Worm (Caenorhabditis elegans): Measurements from ENCODE around the gene fbxa-167.

The fbxa-167 gene

DNA sequence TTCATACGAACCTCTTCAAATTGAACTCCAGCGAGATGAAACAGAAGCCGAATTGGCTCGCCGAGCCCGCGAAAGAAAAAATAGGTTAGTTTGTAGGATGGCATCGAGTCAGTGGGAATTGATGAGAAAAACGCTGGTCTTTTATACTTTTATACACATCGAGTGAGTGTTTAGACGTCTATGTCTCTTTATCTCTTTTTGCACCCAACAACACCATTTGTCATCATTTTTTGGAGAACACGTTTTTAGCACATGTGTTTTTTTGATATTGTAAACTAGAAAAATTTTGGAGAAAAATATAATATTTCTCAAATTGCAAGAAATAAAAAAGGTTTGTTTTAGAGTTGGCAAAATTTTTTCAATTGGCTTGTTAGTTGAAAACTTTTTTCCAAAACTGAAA lies 17.0 kb upstream of the fbxa-167 start, which contains the start of gene gst-16:
Gene gst-16, minus strand, starts transcription at position 111 of the 400 bp plus-strand sequence.
- TF ChIP-seq T20F7.1 (GFP tag; optimal IDR thresholded peaks at IDR 0.05) (no peak), aha-1 (tag) (peak; percentile 39), F26F4.8 (GFP tag; conservative IDR thresholded peaks at IDR 0.05) (no peak), F37D6.2 (tag; optimal IDR thresholded peaks at IDR 0.05) (no peak), nhr-48 (tag; optimal IDR thresholded peaks at IDR 0.05) (peak; percentile 16), F10B5.3 (tag; optimal IDR thresholded peaks at IDR 0.05) (no peak), hif-1 (tag; optimal IDR thresholded peaks at IDR 0.05) (no peak), F49E8.2 (tag; optimal IDR thresholded peaks at IDR 0.05; ENCODE audit: borderline replicate concordance) (no peak), duxl-1 (tag; optimal IDR thresholded peaks at IDR 0.05; ENCODE audit: poor library complexity) (no peak), nhr-41 (GFP tag; IDR thresholded peaks at IDR 0.05) (no peak), daf-16 (GFP tag; optimal IDR thresholded peaks at IDR 0.05) (no peak), daf-16 (tag; optimal IDR thresholded peaks at IDR 0.05) (peak; percentile 26), D1046.2 (GFP tag; IDR thresholded peaks at IDR 0.05) (no peak)

ce11 chrII:13627001-13627400 lies 14.3 kb upstream of the fbxa-167 start, which contains the start of gene gst-19:
Gene gst-19 (minus strand): TSS chrII:13627145.
- TF ChIP-seq aha-1 (tag) (peak; percentile 71), dpl-1 (GFP tag; optimal IDR thresholded peaks at IDR 0.05) (no peak), hif-1 (tag; optimal IDR thresholded peaks at IDR 0.05) (peak; percentile 78 to 93), dve-1 (tag; optimal IDR thresholded peaks at IDR 0.05; ENCODE audit: insufficient read depth) (no peak), nhr-28 (tag; optimal IDR thresholded peaks at IDR 0.05) (peak; percentile 27), zfp-3 (GFP tag; conservative IDR thresholded peaks at IDR 0.05) (no peak)

DNA sequence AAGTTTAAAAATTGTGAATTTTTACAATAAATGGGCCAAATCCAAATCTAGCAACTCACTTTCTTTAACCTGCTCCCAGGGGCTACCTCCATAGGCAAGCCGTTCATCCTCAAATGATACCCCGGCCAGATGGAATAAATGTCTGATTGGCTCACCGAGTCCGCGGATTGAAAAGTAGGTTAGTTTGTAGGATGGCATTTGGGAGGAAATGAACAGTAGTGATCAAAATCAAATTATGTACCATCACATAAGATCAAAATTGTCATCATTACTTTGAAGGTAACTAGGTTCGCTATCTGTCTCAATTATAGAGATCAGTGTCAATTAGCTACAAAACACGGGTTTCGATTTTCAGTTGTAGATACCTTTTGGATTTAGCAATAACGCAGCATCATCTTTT lies 10.6 kb upstream of the fbxa-167 start, which contains the start of the genes gst-17 and gst-18:
Gene gst-17, minus strand, starts transcription at position 101 of the 400 bp plus-strand sequence.
Gene gst-18, minus strand, starts transcription at position 198 of the 400 bp plus-strand sequence.
- no peak for TF ChIP-seq hlh-30 (tag; optimal IDR thresholded peaks at IDR 0.05; ENCODE audit: insufficient read depth)
- no peak for TF ChIP-seq unc-130 (GFP tag; optimal IDR thresholded peaks at IDR 0.05)
- no peak for TF ChIP-seq tag-97 (GFP tag; IDR thresholded peaks at IDR 0.05)
- TF ChIP-seq mep-1 (tag; optimal IDR thresholded peaks at IDR 0.05) = no peak
- no peak for TF ChIP-seq ceh-62 (tag; optimal IDR thresholded peaks at IDR 0.05)
- TF ChIP-seq set-16 (GFP tag; IDR thresholded peaks at IDR 0.05) = no peak
- no peak for TF ChIP-seq T26A8.4 (GFP tag; IDR thresholded peaks at IDR 0.05)
- no peak for TF ChIP-seq nhr-10 (tag; optimal IDR thresholded peaks at IDR 0.05)
- TF ChIP-seq Y48G9A.11 (GFP tag; IDR thresholded peaks at IDR 0.05) = no peak
- no peak for TF ChIP-seq mes-2 (tag; optimal IDR thresholded peaks at IDR 0.05; ENCODE audit: poor library complexity, severe bottlenecking)
- no peak for TF ChIP-seq T20F7.1 (GFP tag; optimal IDR thresholded peaks at IDR 0.05)
- TF ChIP-seq F10B5.3 (tag; optimal IDR thresholded peaks at IDR 0.05) = no peak
- no peak for TF ChIP-seq nhr-237 (tag; optimal IDR thresholded peaks at IDR 0.05)
- TF ChIP-seq ceh-20 (GFP tag; IDR thresholded peaks at IDR 0.05) = no peak
- TF ChIP-seq lin-29 (GFP tag; IDR thresholded peaks at IDR 0.05) = no peak
- no peak for TF ChIP-seq zip-11 (GFP tag; IDR thresholded peaks at IDR 0.05)
- TF ChIP-seq spr-1 (tag; optimal IDR thresholded peaks at IDR 0.05) = no peak

- TF ChIP-seq fkh-10 (GFP tag; optimal IDR thresholded peaks at IDR 0.05) (no peak), sdz-12 (GFP tag; optimal IDR thresholded peaks at IDR 0.05) (no peak), ztf-7 (tag; optimal IDR thresholded peaks at IDR 0.05) (peak; percentile 40), daf-16 (GFP tag; optimal IDR thresholded peaks at IDR 0.05) (peak in 1 of 2 experiments; percentile 73), daf-16 (tag; optimal IDR thresholded peaks at IDR 0.05) (peak; percentile 30), set-16 (GFP tag; IDR thresholded peaks at IDR 0.05) (no peak)
Measured at ce11 chrII:13632238-13632637, 9.1 kb upstream of the fbxa-167 start, which contains the start of gene tag-10. Gene tag-10 (plus strand): TSS chrII:13632584.
